Fruit fly (Drosophila melanogaster) whole organism, embryonic: ENCODE results near the gene nudC.

Source experiments
- Abd-B ChIP-seq: fragments of 200-800 bp; sonication (Bioruptor generic); optimal IDR thresholded peaks from 2 replicates; lab custom pipeline; 2018; ENCODE audit warnings: missing biosample characterization, mild to moderate bottlenecking, missing genetic modification characterization, moderate library complexity
- Atf-2 ChIP-seq: fragments of 200-800 bp; sonication (Bioruptor generic); optimal IDR thresholded peaks from 2 replicates; lab custom pipeline; 2016; ENCODE audit warnings: missing biosample characterization, missing genetic modification characterization
- B-H1 ChIP-seq: fragments of 200-800 bp; sonication (Bioruptor generic); IDR thresholded peaks from 3 replicates; pipeline ENCODE4 v1.3.6; 2022; ENCODE audit warnings: missing biosample characterization, missing genetic modification characterization
- Bgb ChIP-seq: fragments of 200-800 bp; sonication (Bioruptor generic); IDR thresholded peaks from 2 replicates; pipeline ENCODE4 v1.3.6; 2022; ENCODE audit warnings: missing biosample characterization, missing genetic modification characterization; ENCODE audit not compliant: partially characterized antibody
- CG11456 ChIP-seq: fragments of 200-800 bp; sonication (Bioruptor generic); IDR thresholded peaks from 3 replicates; pipeline ENCODE4 v1.3.6; 2022; ENCODE audit warnings: missing biosample characterization, missing genetic modification characterization
- CG11504 ChIP-seq: fragments of 200-800 bp; sonication (Bioruptor generic); optimal IDR thresholded peaks from 3 replicates; lab custom pipeline; 2019; ENCODE audit warnings: missing biosample characterization, mild to moderate bottlenecking, missing genetic modification characterization, moderate library complexity
- CG12391 ChIP-seq: fragments of 200-800 bp; sonication (Bioruptor generic); optimal IDR thresholded peaks from 3 replicates; lab custom pipeline; 2018; ENCODE audit warnings: missing biosample characterization, mild to moderate bottlenecking, missing genetic modification characterization, moderate library complexity
- CG13775 ChIP-seq: fragments of 200-800 bp; sonication (Bioruptor generic); optimal IDR thresholded peaks from 3 replicates; lab custom pipeline; 2017; ENCODE audit warnings: missing biosample characterization, mild to moderate bottlenecking, missing genetic modification characterization
- CG14710 ChIP-seq: fragments of 200-800 bp; sonication (Bioruptor generic); optimal IDR thresholded peaks from 3 replicates; lab custom pipeline; 2019; ENCODE audit warnings: missing biosample characterization, mild to moderate bottlenecking, missing genetic modification characterization, moderate library complexity
- CG15696 ChIP-seq: fragments of 200-800 bp; sonication (Bioruptor generic); optimal IDR thresholded peaks from 2 replicates; lab custom pipeline; 2019; ENCODE audit warnings: missing biosample characterization, mild to moderate bottlenecking, missing genetic modification characterization, moderate library complexity
- CG16815 ChIP-seq: fragments of 200-800 bp; sonication (Bioruptor generic); optimal IDR thresholded peaks from 3 replicates; lab custom pipeline; 2017; ENCODE audit warnings: missing biosample characterization, mild to moderate bottlenecking, missing genetic modification characterization
- CG30403 ChIP-seq: fragments of 200-800 bp; sonication (Bioruptor generic); optimal IDR thresholded peaks from 3 replicates; lab custom pipeline; 2016; ENCODE audit warnings: missing biosample characterization, missing genetic modification characterization
- CG31441 ChIP-seq: fragments of 200-800 bp; sonication (Bioruptor generic); IDR thresholded peaks from 2 replicates; pipeline ENCODE4 v1.3.6; 2022; ENCODE audit warnings: missing biosample characterization, missing genetic modification characterization
- CG7839 ChIP-seq: fragments of 200-800 bp; sonication (Bioruptor generic); optimal IDR thresholded peaks from 3 replicates; lab custom pipeline; 2018; ENCODE audit warnings: missing biosample characterization, mild to moderate bottlenecking, missing genetic modification characterization, moderate library complexity
- CG8089 ChIP-seq: fragments of 200-800 bp; sonication (Bioruptor generic); optimal IDR thresholded peaks from 3 replicates; lab custom pipeline; 2016; ENCODE audit warnings: missing biosample characterization, missing genetic modification characterization
- CG8359 ChIP-seq: fragments of 200-800 bp; sonication (Bioruptor generic); optimal IDR thresholded peaks from 2 replicates; lab custom pipeline; 2017; ENCODE audit warnings: missing biosample characterization, mild to moderate bottlenecking, missing genetic modification characterization, borderline replicate concordance
- CG9727 ChIP-seq: fragments of 200-800 bp; sonication (Bioruptor generic); optimal IDR thresholded peaks from 3 replicates; lab custom pipeline; 2017; ENCODE audit warnings: missing biosample characterization, mild to moderate bottlenecking, missing genetic modification characterization
- CoRest ChIP-seq: fragments of 200-800 bp; sonication (Bioruptor generic); optimal IDR thresholded peaks from 3 replicates; lab custom pipeline; 2018; ENCODE audit warnings: missing biosample characterization, mild to moderate bottlenecking, missing genetic modification characterization, moderate library complexity
- D ChIP-seq, 2 experiments: fragments of 200-800 bp in 1 of 2; fragments of >200 bp in 1 of 2; sonication (Bioruptor generic) in 1 of 2; optimal IDR thresholded peaks; 2 replicates in 1 of 2; 3 replicates in 1 of 2; lab custom pipeline; 2017; ENCODE audit warnings: mild to moderate bottlenecking in 1 of 2, missing biosample characterization in 1 of 2, missing genetic modification characterization in 1 of 2, missing genetic modification reagents in 1 of 2
- Ets65A ChIP-seq: fragments of 200-800 bp; sonication (Bioruptor generic); peaks from one replicate; lab custom pipeline; 2016; ENCODE audit warnings: missing biosample characterization, missing genetic modification characterization
- HLHmδ ChIP-seq: fragments of 200-800 bp; sonication (Bioruptor generic); optimal IDR thresholded peaks from 2 replicates; lab custom pipeline; 2018; ENCODE audit warnings: missing biosample characterization, mild to moderate bottlenecking, missing genetic modification characterization, moderate library complexity
- Hr51 ChIP-seq, 2 experiments: fragments of 200-800 bp; sonication (Bioruptor generic); optimal IDR thresholded peaks; 2 replicates in 1 of 2; 3 replicates in 1 of 2; lab custom pipeline; 2016 to 2018; ENCODE audit warnings: missing biosample characterization in 2 of 2, missing genetic modification characterization in 2 of 2, mild to moderate bottlenecking in 1 of 2, moderate library complexity in 1 of 2
- Mrtf ChIP-seq: fragments of 200-800 bp; sonication (Bioruptor generic); IDR thresholded peaks from 3 replicates; pipeline ENCODE4 v1.3.6; 2022; ENCODE audit warnings: missing biosample characterization, missing genetic modification characterization
- NK7.1 ChIP-seq: fragments of 200-800 bp; sonication (Bioruptor generic); optimal IDR thresholded peaks from 3 replicates; lab custom pipeline; 2016; ENCODE audit warnings: missing biosample characterization, missing genetic modification characterization
- Rx ChIP-seq: fragments of 200-800 bp; sonication (Bioruptor generic); IDR thresholded peaks from 2 replicates; pipeline ENCODE4 v1.3.6; 2022; ENCODE audit warnings: missing biosample characterization, missing genetic modification characterization
- Sox102F ChIP-seq: fragments of 200-800 bp; sonication (Bioruptor generic); optimal IDR thresholded peaks from 2 replicates; lab custom pipeline; 2018; ENCODE audit warnings: missing biosample characterization, mild to moderate bottlenecking, missing genetic modification characterization, moderate library complexity
- Ssrp ChIP-seq: fragments of 200-800 bp; sonication (Bioruptor generic); optimal IDR thresholded peaks from 2 replicates; lab custom pipeline; 2018; ENCODE audit warnings: missing biosample characterization, mild to moderate bottlenecking, missing genetic modification characterization, moderate library complexity
- Xbp1 ChIP-seq: fragments of 200-800 bp; sonication (Bioruptor generic); optimal IDR thresholded peaks from 3 replicates; lab custom pipeline; 2016; ENCODE audit warnings: missing biosample characterization, mild to moderate bottlenecking, missing genetic modification characterization
- Xrp1 ChIP-seq: fragments of 200-800 bp; sonication (Bioruptor generic); IDR thresholded peaks from 2 replicates; pipeline ENCODE4 v1.3.6; 2022; ENCODE audit warnings: missing biosample characterization, missing genetic modification characterization
- ac ChIP-seq: fragments of 200-800 bp; sonication (Bioruptor generic); optimal IDR thresholded peaks from 3 replicates; lab custom pipeline; 2017; ENCODE audit warnings: missing biosample characterization, mild to moderate bottlenecking, missing genetic modification characterization
- ara ChIP-seq: fragments of 200-800 bp; sonication (Bioruptor generic); IDR thresholded peaks from 2 replicates; pipeline ENCODE4 v1.3.6; 2022; ENCODE audit warnings: missing biosample characterization, missing genetic modification characterization
- az2 ChIP-seq: fragments of 200-800 bp; sonication (Bioruptor generic); optimal IDR thresholded peaks from 3 replicates; lab custom pipeline; 2016; ENCODE audit warnings: missing biosample characterization, missing genetic modification characterization
- br ChIP-seq: fragments of >200 bp; optimal IDR thresholded peaks from 2 replicates; lab custom pipeline; 2017
- cad ChIP-seq: fragments of >200 bp; optimal IDR thresholded peaks from 2 replicates; lab custom pipeline; 2017; ENCODE audit warnings: missing biosample characterization, missing genetic modification characterization
- croc ChIP-seq: fragments of 200-800 bp; sonication (Bioruptor generic); conservative IDR thresholded peaks from 3 replicates; pipeline ENCODE4 v1.3.6; 2022; ENCODE audit warnings: missing biosample characterization, missing genetic modification characterization
- dati ChIP-seq: fragments of 200-800 bp; sonication (Bioruptor generic); IDR thresholded peaks from 2 replicates; pipeline ENCODE4 v1.3.6; 2022; ENCODE audit warnings: missing biosample characterization, missing genetic modification characterization
- dmrt11E ChIP-seq: fragments of 200-800 bp; sonication (Bioruptor generic); optimal IDR thresholded peaks from 3 replicates; lab custom pipeline; 2018; ENCODE audit warnings: missing biosample characterization, mild to moderate bottlenecking, missing genetic modification characterization, moderate library complexity
- fd102C ChIP-seq: fragments of 200-800 bp; sonication (Bioruptor generic); optimal IDR thresholded peaks from 2 replicates; lab custom pipeline; 2018; ENCODE audit warnings: missing biosample characterization, mild to moderate bottlenecking, missing genetic modification characterization, moderate library complexity
- fru ChIP-seq: fragments of >200 bp; optimal IDR thresholded peaks from 2 replicates; lab custom pipeline; 2017
- lmd ChIP-seq: fragments of 200-800 bp; sonication (Bioruptor generic); IDR thresholded peaks from 2 replicates; pipeline ENCODE4 v1.3.6; 2022; ENCODE audit warnings: missing biosample characterization, missing genetic modification characterization
- otp ChIP-seq: fragments of 200-800 bp; sonication (Bioruptor generic); IDR thresholded peaks from 3 replicates; pipeline ENCODE4, ENCODE4 v1.3.6; 2022; ENCODE audit warnings: missing biosample characterization, missing genetic modification characterization
- pros ChIP-seq: fragments of 200-800 bp; sonication (Bioruptor generic); optimal IDR thresholded peaks from 3 replicates; lab custom pipeline; 2019; ENCODE audit warnings: missing biosample characterization, mild to moderate bottlenecking, missing genetic modification characterization, moderate library complexity
- slp2 ChIP-seq: fragments of 200-800 bp; sonication (Bioruptor generic); optimal IDR thresholded peaks from 2 replicates; lab custom pipeline; 2016; ENCODE audit warnings: missing biosample characterization, missing genetic modification characterization
- sna ChIP-seq: fragments of 200-800 bp; sonication (Bioruptor generic); IDR thresholded peaks from 2 replicates; pipeline ENCODE4 v1.3.6; 2022; ENCODE audit warnings: missing biosample characterization, missing genetic modification characterization; ENCODE audit not compliant: partially characterized antibody
- tgo ChIP-seq: fragments of 200-800 bp; sonication (Bioruptor generic); IDR thresholded peaks from 3 replicates; pipeline ENCODE4 v1.3.6; 2022; ENCODE audit warnings: missing biosample characterization, missing genetic modification characterization
- tin ChIP-seq: fragments of 200-800 bp; sonication (Bioruptor generic); optimal IDR thresholded peaks from 3 replicates; lab custom pipeline; 2016; ENCODE audit warnings: missing biosample characterization, missing genetic modification characterization
- tll ChIP-seq, 2 experiments: fragments of 200-800 bp in 1 of 2; fragments of >200 bp in 1 of 2; sonication (Bioruptor generic) in 1 of 2; optimal IDR thresholded peaks; 2 replicates each; lab custom pipeline; 2017 to 2019; ENCODE audit warnings: missing biosample characterization in 2 of 2, missing genetic modification characterization in 2 of 2, mild to moderate bottlenecking in 1 of 2, moderate library complexity in 1 of 2
- zen ChIP-seq: fragments of 200-800 bp; sonication (Bioruptor generic); optimal IDR thresholded peaks from 3 replicates; lab custom pipeline; 2018; ENCODE audit warnings: missing biosample characterization, mild to moderate bottlenecking, missing genetic modification characterization, moderate library complexity

Gene nudC

dm6 chr3L:16768001-16768652 lies 36.7 kb upstream of the nudC start (continued):
- TF ChIP-seq Atf-2 (no peak), fru (lab: Kevin White, UChicago) (no peak), Hr51 (GFP tag; optimal IDR thresholded peaks at IDR 0.05; lab: Kevin White, UChicago) (peak in 1 of 2 experiments; percentile 23), Rx (GFP tag; lab: Robert Waterston, UW) (0 out of 2 replicates have a peak, but pooled peaks have one; percentile 22), CoRest (no peak), dati (GFP tag; lab: Robert Waterston, UW) (no peak), CG12391 (tag; lab: Kevin White, UChicago) (peak; percentile 45), ac (GFP tag; lab: Kevin White, UChicago) (no peak), CG11456 (GFP tag; lab: Robert Waterston, UW) (0 out of 3 replicates have a peak, but pooled peaks have one; percentile 32), croc (GFP tag; lab: Robert Waterston, UW) (peak; percentile 32; the same call in 1 of the 3 replicates), tin (peak; percentile 66), D (optimal IDR thresholded peaks at IDR 0.05; lab: Kevin White, UChicago) (no peak), D (GFP tag; optimal IDR thresholded peaks at IDR 0.05; lab: Kevin White, UChicago) (no peak), Abd-B (peak; percentile 22), ara (GFP tag; lab: Robert Waterston, UW) (peak; percentile 52; the same call in 1 of the 2 replicates), Bgb (GFP tag; lab: Robert Waterston, UW) (no peak), CG14710 (tag; lab: Kevin White, UChicago) (peak; percentile 25), zen (tag; lab: Kevin White, UChicago) (peak; percentile 74), HLHmδ (GFP tag; lab: Kevin White, UChicago) (no peak), CG15696 (tag; lab: Kevin White, UChicago) (peak; percentile 66), az2 (GFP tag; lab: Kevin White, UChicago) (peak; percentile 40), fd102C (GFP tag; lab: Kevin White, UChicago) (peak; percentile 55), br (lab: Kevin White, UChicago) (no peak), CG31441 (peak; percentile 44), Mrtf (GFP tag; lab: Robert Waterston, UW) (0 out of 3 replicates have a peak, but pooled peaks have one; percentile 43), Sox102F (GFP tag; lab: Kevin White, UChicago) (peak; percentile 34), B-H1 (GFP tag; lab: Robert Waterston, UW) (peak; percentile 35; the same call in 2 of the 3 replicates), dmrt11E (tag; lab: Kevin White, UChicago) (peak; percentile 69), CG7839 (peak; percentile 42), CG11504 (peak; percentile 34), Xbp1 (GFP tag; lab: Kevin White, UChicago) (peak; percentile 42), sna (GFP tag; lab: Robert Waterston, UW) (0 out of 2 replicates have a peak, but pooled peaks have one; percentile 24), NK7.1 (GFP tag; lab: Kevin White, UChicago) (peak; percentile 22), Ssrp (tag; lab: Kevin White, UChicago) (peak; percentile 27), CG8359 (GFP tag; lab: Kevin White, UChicago) (no peak), CG13775 (GFP tag; lab: Kevin White, UChicago) (peak; percentile 15), Xrp1 (peak; percentile 78), CG30403 (GFP tag; lab: Kevin White, UChicago) (peak; percentile 39), tll (GFP tag; optimal IDR thresholded peaks at IDR 0.05; lab: Kevin White, UChicago) (peak in 1 of 2 experiments; percentile 52), otp (GFP tag; lab: Robert Waterston, UW) (0 out of 3 replicates have a peak, but pooled peaks have one; percentile 54), CG9727 (GFP tag; lab: Kevin White, UChicago) (peak; percentile 63), CG16815 (peak; percentile 40), lmd (GFP tag; lab: Robert Waterston, UW) (peak; percentile 32; the same call in 1 of the 2 replicates), CG8089 (GFP tag; lab: Kevin White, UChicago) (peak; percentile 2), Ets65A (GFP tag; lab: Kevin White, UChicago) (peak; percentile 79), pros (GFP tag; lab: Kevin White, UChicago) (peak; percentile 88), tgo (peak; percentile 49; the same call in 2 of the 3 replicates), cad (GFP tag; lab: Kevin White, UChicago) (peak; percentile 64), slp2 (GFP tag; lab: Kevin White, UChicago) (no peak)
